Fruit fly (Drosophila melanogaster): Measurements from ENCODE around the gene Gale.

- TF ChIP-seq Sin3A (optimal IDR thresholded peaks at IDR 0.05) = no peak
- no peak for TF ChIP-seq h (optimal IDR thresholded peaks at IDR 0.05)
- TF ChIP-seq ttk (optimal IDR thresholded peaks at IDR 0.05) = no peak
- TF ChIP-seq Myc (optimal IDR thresholded peaks at IDR 0.05) = no peak
These were observed 4.1 kb upstream of the Gale start for dm6 chr3L:644111-644718.

Data from Kc167 (cell line).